Worm (Caenorhabditis elegans) whole organism, early embryonic: ENCODE measurements around the gene glr-8.

ENCODE experiments used
- B0310.2 ChIP-seq: sonication (generic microtip); optimal IDR thresholded peaks from 2 replicates; lab custom pipeline; 2016; ENCODE audit warnings: mild to moderate bottlenecking, missing genetic modification characterization, missing compliant biosample characterization
- F13C5.2 ChIP-seq: sonication (generic microtip); optimal IDR thresholded peaks from 2 replicates; lab custom pipeline; 2017; ENCODE audit warnings: mild to moderate bottlenecking, missing genetic modification characterization, inconsistent platforms, missing compliant biosample characterization
- aly-1 ChIP-seq: sonication (generic microtip); optimal IDR thresholded peaks from 2 replicates; lab custom pipeline; 2016; ENCODE audit warnings: missing genetic modification characterization, missing compliant biosample characterization
- ama-1 ChIP-seq: fragments of 150-350 bp; optimal IDR thresholded peaks from 2 replicates; lab custom pipeline; 2014
- ceh-13 ChIP-seq: fragments of 200-800 bp; sonication (Bioruptor generic); optimal IDR thresholded peaks from 2 replicates; lab custom pipeline; 2018; ENCODE audit warnings: mild to moderate bottlenecking, missing genetic modification characterization, missing compliant biosample characterization
- ceh-36 ChIP-seq: sonication (generic microtip); optimal IDR thresholded peaks from 2 replicates; lab custom pipeline; 2016; ENCODE audit warnings: missing genetic modification characterization, inconsistent platforms, missing compliant biosample characterization
- ets-7 ChIP-seq: sonication (generic microtip); optimal IDR thresholded peaks from 2 replicates; lab custom pipeline; 2016; ENCODE audit warnings: missing genotype, missing genetic modification characterization, missing compliant biosample characterization
- flt-1 ChIP-seq: fragments of 200-800 bp; sonication (Bioruptor generic); IDR thresholded peaks from 2 replicates; pipeline ENCODE4 v1.3.6; 2022; ENCODE audit warnings: missing genetic modification characterization, missing compliant biosample characterization
- hmbx-1 ChIP-seq: sonication (generic microtip); optimal IDR thresholded peaks from 2 replicates; lab custom pipeline; 2016; ENCODE audit warnings: mild to moderate bottlenecking, missing genetic modification characterization, missing compliant biosample characterization
- hmg-4 ChIP-seq: fragments of 200-800 bp; sonication (Bioruptor generic); optimal IDR thresholded peaks from 2 replicates; lab custom pipeline; 2018; ENCODE audit warnings: mild to moderate bottlenecking, missing genetic modification characterization, missing compliant biosample characterization
- hnd-1 ChIP-seq: sonication (generic microtip); optimal IDR thresholded peaks from 2 replicates; lab custom pipeline; 2016; ENCODE audit warnings: missing genetic modification characterization, missing compliant biosample characterization
- pes-1 ChIP-seq: fragments of 200-800 bp; sonication (Bioruptor generic); IDR thresholded peaks from 2 replicates; pipeline ENCODE4 v1.3.6; 2022; ENCODE audit warnings: missing genetic modification reagents, missing genetic modification characterization, missing compliant biosample characterization
- scrt-1 ChIP-seq: fragments of 200-800 bp; sonication (Bioruptor generic); IDR thresholded peaks from 2 replicates; pipeline ENCODE4 v1.3.6; 2022; ENCODE audit warnings: missing genetic modification characterization, missing compliant biosample characterization
- sea-1 ChIP-seq: fragments of 200-800 bp; sonication (Bioruptor generic); conservative IDR thresholded peaks from 2 replicates; pipeline ENCODE4 v1.3.6; 2022; ENCODE audit warnings: missing genetic modification characterization, missing compliant biosample characterization
- tbx-11 ChIP-seq: fragments of 200-800 bp; sonication (Bioruptor generic); IDR thresholded peaks from 2 replicates; pipeline ENCODE4 v1.3.6; 2022; ENCODE audit warnings: missing genetic modification characterization, missing compliant biosample characterization
- tbx-37 ChIP-seq: fragments of 200-800 bp; sonication (Bioruptor generic); conservative IDR thresholded peaks from 2 replicates; pipeline ENCODE4 v1.3.6; 2022; ENCODE audit warnings: missing genetic modification reagents, missing genetic modification characterization, missing compliant biosample characterization
- tra-4 ChIP-seq: sonication (generic microtip); optimal IDR thresholded peaks from 2 replicates; lab custom pipeline; 2017; ENCODE audit warnings: missing genetic modification characterization, missing compliant biosample characterization

glr-8 gene

DNA sequence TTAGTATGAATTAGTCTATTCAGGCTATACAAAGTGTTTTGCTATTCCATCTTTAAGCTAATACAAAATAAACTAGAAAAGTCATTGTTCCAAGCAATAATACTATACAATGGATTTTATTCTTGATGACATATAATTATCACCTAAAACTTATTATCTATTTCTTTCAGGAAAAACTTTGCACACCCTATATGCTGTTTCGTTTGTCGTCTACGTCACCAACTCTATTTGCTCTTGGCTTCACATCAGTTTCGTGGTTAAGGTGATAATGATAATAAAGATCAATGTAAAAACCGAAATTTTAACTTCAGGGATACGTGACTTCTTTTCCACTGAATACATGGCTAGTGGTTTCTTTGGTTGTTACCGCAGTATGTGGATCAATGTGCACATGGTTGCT is 43.3 kb upstream of the glr-8 start:
- TF ChIP-seq ets-7: no peak
- no peak for TF ChIP-seq hmbx-1
- no peak for TF ChIP-seq hnd-1 (tag; lab: Kevin White, UChicago)
- TF ChIP-seq scrt-1 (GFP tag; lab: Robert Waterston, UW): no peak
- TF ChIP-seq ceh-13 (GFP tag; lab: Kevin White, UChicago): no peak
- no peak for TF ChIP-seq tbx-11
- TF ChIP-seq hmg-4 (GFP tag; lab: Kevin White, UChicago): no peak
- TF ChIP-seq aly-1 (tag; lab: Kevin White, UChicago): no peak
- TF ChIP-seq ama-1 (lab: Kevin White, UChicago): no peak
- TF ChIP-seq ceh-36 (tag; lab: Kevin White, UChicago): no peak
- no peak for TF ChIP-seq pes-1 (GFP tag; lab: Robert Waterston, UW)

DNA sequence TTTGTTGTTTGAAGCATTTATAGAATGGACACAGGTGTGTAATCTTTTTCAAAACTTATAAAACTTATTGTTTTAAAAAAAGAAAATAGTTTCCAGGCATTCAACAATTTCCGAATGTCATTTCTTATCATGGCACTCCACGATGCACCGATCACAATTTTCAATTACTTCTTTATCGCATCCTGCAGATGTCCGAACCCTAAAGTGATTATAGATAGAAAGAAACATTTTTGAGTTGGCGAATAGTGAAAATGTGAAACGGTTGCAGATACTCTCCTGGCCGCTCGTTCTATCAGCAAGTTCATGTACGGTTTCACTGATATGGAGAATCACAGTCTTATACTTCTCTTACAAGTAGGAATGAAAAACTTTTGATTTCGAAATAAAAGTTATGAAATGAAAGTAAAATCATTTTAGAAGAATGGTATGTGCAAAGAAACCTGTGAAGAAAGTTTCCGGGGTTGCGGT is 42.8 kb upstream of the glr-8 start, which contains the start of gene C15B12.2:
Gene C15B12.2 (plus strand): TSS at position 418 of the 468 bp plus-strand sequence.
- no peak for TF ChIP-seq ceh-13 (GFP tag; lab: Kevin White, UChicago)
- no peak for TF ChIP-seq tra-4 (tag; lab: Kevin White, UChicago)
- TF ChIP-seq sea-1 (GFP tag; lab: Robert Waterston, UW): no peak
- no peak for TF ChIP-seq ama-1 (lab: Kevin White, UChicago)
- no peak for TF ChIP-seq hmbx-1
- TF ChIP-seq B0310.2 (tag; lab: Kevin White, UChicago): no peak
- no peak for TF ChIP-seq hmg-4 (GFP tag; lab: Kevin White, UChicago)
- no peak for TF ChIP-seq tbx-11

DNA sequence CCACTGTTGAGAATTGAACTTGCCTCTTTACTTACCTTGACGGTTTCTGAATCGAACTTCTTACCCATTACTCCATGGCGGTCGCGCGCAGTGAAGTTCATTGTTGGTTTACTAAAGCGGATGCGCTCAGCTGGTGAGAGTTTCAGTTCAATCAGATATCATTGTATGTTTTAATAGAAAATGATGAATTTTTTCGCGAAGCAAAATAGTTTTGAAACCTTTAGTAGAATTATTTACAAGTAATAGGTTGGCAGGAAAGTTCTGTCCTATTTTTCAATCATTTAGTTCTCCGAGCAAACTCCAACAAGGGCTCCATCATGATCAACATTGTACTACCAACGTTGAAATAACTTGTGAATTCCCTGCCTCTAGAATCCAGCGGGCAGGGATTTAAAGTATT is 38.3 kb upstream of the glr-8 start, which contains the start of gene C15B12.3:
Gene C15B12.3 (minus strand): TSS at position 101 of the 400 bp plus-strand sequence.
- TF ChIP-seq flt-1 (GFP tag; lab: Robert Waterston, UW) (no peak), ceh-13 (GFP tag; lab: Kevin White, UChicago) (no peak), ama-1 (lab: Kevin White, UChicago) (no peak), tra-4 (tag; lab: Kevin White, UChicago) (no peak), aly-1 (tag; lab: Kevin White, UChicago) (no peak)

DNA sequence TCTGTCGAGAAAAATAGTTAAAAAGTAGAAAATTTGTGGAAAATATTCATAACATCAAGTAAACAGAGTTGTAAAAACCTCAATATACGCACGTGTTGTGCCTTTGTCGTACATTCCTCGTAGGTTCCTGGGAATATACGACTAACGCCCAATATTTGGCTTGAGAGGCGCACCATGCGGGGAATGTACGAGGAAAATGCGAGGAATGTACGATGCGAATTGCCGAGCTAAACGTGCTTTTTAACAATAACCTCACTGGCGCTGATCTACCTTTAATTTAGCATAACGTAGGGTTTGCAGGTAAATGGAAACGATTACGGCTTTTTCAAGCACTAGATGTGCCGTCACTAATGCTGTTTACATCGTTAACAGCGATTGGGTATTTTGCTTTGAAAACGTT is 37.3 kb upstream of the glr-8 start, which contains the start of gene C15B12.9:
Gene C15B12.9 (plus strand): TSS at position 301 of the 400 bp plus-strand sequence.
- TF ChIP-seq hmbx-1 (no peak), scrt-1 (GFP tag; lab: Robert Waterston, UW) (no peak), tbx-11 (no peak), pes-1 (GFP tag; lab: Robert Waterston, UW) (no peak), flt-1 (GFP tag; lab: Robert Waterston, UW) (no peak), tbx-37 (GFP tag; lab: Robert Waterston, UW) (no peak), sea-1 (GFP tag; lab: Robert Waterston, UW) (no peak), B0310.2 (tag; lab: Kevin White, UChicago) (no peak)

DNA sequence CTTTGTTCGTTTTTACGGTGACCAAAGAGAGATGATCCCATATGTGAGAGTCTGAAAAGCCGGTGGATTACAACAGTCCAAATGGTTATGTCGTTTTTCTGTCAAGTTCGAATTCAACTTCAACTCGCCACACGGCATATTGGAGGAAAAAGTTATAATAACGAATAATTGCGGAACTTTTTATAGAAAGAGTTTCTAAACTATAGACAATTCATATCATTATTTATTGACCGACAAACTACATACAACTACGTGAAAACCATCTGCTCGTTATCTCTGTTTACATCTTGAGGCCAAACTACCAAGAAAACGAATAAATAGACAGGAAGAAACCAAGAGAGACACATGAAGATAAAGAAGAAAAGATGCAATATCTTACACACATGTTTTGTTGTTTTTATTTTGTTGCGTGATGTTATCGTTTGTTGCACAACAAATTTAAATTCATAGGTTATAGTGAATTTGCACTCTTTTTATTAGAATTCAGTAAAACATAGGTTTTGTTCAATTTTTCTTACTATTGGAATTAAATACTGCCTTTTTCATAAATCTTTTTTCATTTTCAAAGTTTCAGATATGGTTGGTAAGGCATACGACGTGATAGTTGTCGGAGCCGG is 32.0 kb upstream of the glr-8 start, which contains the start of the genes C15B12.4 and C15B12.8:
Gene C15B12.4 (minus strand): TSS at position 51 of the 617 bp plus-strand sequence.
Gene C15B12.8 (plus strand): TSS at position 567 of the 617 bp plus-strand sequence.
- TF ChIP-seq B0310.2 (tag; lab: Kevin White, UChicago) (no peak), hmg-4 (GFP tag; lab: Kevin White, UChicago) (no peak)

DNA sequence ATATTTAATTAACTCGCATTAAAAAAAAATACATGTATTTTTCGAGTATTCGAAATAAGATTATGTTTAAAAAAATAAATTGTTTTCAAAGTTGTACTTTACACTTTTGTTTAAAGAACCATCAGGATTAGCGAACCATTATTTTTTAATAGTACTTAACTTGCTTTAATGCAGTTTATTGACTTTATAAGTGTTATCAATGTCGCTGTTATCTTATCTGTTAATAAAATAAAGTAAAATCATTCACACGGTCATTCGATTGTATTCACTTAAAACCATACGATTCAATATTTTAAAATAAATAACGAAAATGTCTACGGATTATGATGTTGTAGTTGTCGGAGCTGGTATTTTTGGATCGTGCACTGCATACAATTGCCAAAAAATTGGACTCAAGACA is 29.2 kb upstream of the glr-8 start, which contains the start of gene C15B12.1:
Gene C15B12.1 (plus strand): TSS at position 271 of the 400 bp plus-strand sequence.
- TF ChIP-seq tbx-11 (no peak), ets-7 (no peak), hmbx-1 (no peak), hmg-4 (GFP tag; lab: Kevin White, UChicago) (no peak), scrt-1 (GFP tag; lab: Robert Waterston, UW) (no peak), pes-1 (GFP tag; lab: Robert Waterston, UW) (no peak), aly-1 (tag; lab: Kevin White, UChicago) (no peak), ceh-13 (GFP tag; lab: Kevin White, UChicago) (no peak), sea-1 (GFP tag; lab: Robert Waterston, UW) (no peak), B0310.2 (tag; lab: Kevin White, UChicago) (no peak), F13C5.2 (tag; lab: Kevin White, UChicago) (no peak), tbx-37 (GFP tag; lab: Robert Waterston, UW) (no peak)

DNA sequence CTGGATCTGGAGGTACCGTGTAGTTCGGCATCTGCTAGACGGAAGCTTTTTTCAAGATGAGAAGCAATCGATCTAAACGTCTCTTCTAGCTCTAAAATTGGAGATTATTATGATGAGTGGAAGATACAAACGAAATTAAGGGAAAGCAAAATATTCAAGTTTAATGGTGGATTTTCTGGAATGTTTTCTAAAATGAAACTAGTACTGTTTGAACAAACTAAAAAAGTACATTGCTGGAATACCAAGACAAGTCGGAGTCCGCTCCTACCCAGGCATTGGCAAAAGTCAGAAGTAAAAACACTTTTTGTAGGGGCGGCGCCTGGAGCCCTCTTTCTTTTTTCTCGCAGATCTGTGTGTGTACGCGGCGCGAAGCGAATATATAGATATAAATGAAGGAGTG is 21.0 kb upstream of the glr-8 start, which contains the start of gene gar-1:
Gene gar-1 (minus strand): TSS at position 101 of the 400 bp plus-strand sequence.
- TF ChIP-seq scrt-1 (GFP tag; lab: Robert Waterston, UW) (no peak), pes-1 (GFP tag; lab: Robert Waterston, UW) (no peak), flt-1 (GFP tag; lab: Robert Waterston, UW) (no peak), hnd-1 (tag; lab: Kevin White, UChicago) (no peak), tbx-37 (GFP tag; lab: Robert Waterston, UW) (no peak)

DNA sequence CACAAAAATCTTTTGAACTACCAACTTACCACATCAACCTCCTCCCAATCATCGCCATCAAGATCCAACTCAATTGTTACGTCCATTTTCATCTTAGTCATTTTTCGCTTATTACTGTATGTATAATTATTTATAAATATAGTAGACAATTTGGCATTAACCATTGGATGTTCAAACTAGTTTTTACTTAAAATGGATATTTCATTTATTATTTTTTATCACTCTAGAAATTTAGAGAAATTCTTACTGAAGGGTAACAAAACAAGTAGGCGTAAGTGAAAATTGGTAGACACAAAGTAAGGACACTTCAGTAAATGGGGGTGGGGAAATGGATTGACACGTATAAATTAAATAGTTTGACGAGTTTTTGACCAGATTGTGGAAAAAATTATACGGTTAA is 6.0 kb upstream of the glr-8 start, which contains the start of gene actl-1:
Gene actl-1 (minus strand): TSS at position 101 of the 400 bp plus-strand sequence.
- no peak for TF ChIP-seq sea-1 (GFP tag; lab: Robert Waterston, UW)
- TF ChIP-seq B0310.2 (tag; lab: Kevin White, UChicago): no peak
- TF ChIP-seq hmbx-1: no peak
- no peak for TF ChIP-seq F13C5.2 (tag; lab: Kevin White, UChicago)
- TF ChIP-seq scrt-1 (GFP tag; lab: Robert Waterston, UW): no peak
- TF ChIP-seq ceh-13 (GFP tag; lab: Kevin White, UChicago): no peak
- no peak for TF ChIP-seq tbx-11
- no peak for TF ChIP-seq hmg-4 (GFP tag; lab: Kevin White, UChicago)
- no peak for TF ChIP-seq aly-1 (tag; lab: Kevin White, UChicago)
- TF ChIP-seq tra-4 (tag; lab: Kevin White, UChicago): no peak
- TF ChIP-seq flt-1 (GFP tag; lab: Robert Waterston, UW): no peak
- TF ChIP-seq ets-7: no peak
- no peak for TF ChIP-seq pes-1 (GFP tag; lab: Robert Waterston, UW)
- TF ChIP-seq ceh-36 (tag; lab: Kevin White, UChicago): no peak
- no peak for TF ChIP-seq hnd-1 (tag; lab: Kevin White, UChicago)
